Fruit fly (Drosophila melanogaster) whole organism, embryonic: ENCODE results near the gene smid.

ENCODE experiments used
- ATbp ChIP-seq: fragments of 200-800 bp; sonication (Bioruptor generic); optimal IDR thresholded peaks from 2 replicates; lab custom pipeline; 2017; ENCODE audit warnings: missing biosample characterization, mild to moderate bottlenecking, missing genetic modification characterization, missing genetic modification reagents
- CG10321 ChIP-seq: fragments of 200-800 bp; sonication (Bioruptor generic); IDR thresholded peaks from 2 replicates; pipeline ENCODE4 v1.3.6; 2022; ENCODE audit warnings: missing biosample characterization, missing genetic modification characterization
- CG10462 ChIP-seq: fragments of 200-800 bp; sonication (Bioruptor generic); optimal IDR thresholded peaks from 2 replicates; lab custom pipeline; 2016; ENCODE audit warnings: missing biosample characterization, missing genetic modification characterization
- CG12071 ChIP-seq: fragments of 200-800 bp; sonication (Bioruptor generic); optimal IDR thresholded peaks from 3 replicates; lab custom pipeline; 2018; ENCODE audit warnings: missing biosample characterization, mild to moderate bottlenecking, missing genetic modification characterization
- CG14014 ChIP-seq: fragments of 200-800 bp; sonication (Bioruptor generic); IDR thresholded peaks from 2 replicates; pipeline ENCODE4 v1.3.6; 2022; ENCODE audit warnings: missing biosample characterization, missing genetic modification characterization
- CG15073 ChIP-seq: fragments of 200-800 bp; sonication (Bioruptor generic); optimal IDR thresholded peaks from 2 replicates; lab custom pipeline; 2016; ENCODE audit warnings: missing biosample characterization, missing genetic modification characterization
- CG15479 ChIP-seq: fragments of 200-800 bp; sonication (Bioruptor generic); optimal IDR thresholded peaks from 3 replicates; lab custom pipeline; 2019; ENCODE audit warnings: missing biosample characterization, mild to moderate bottlenecking, missing genetic modification characterization, moderate library complexity
- CG15601 ChIP-seq: fragments of 200-800 bp; sonication (Bioruptor generic); optimal IDR thresholded peaks from 3 replicates; lab custom pipeline; 2019; ENCODE audit warnings: missing biosample characterization, mild to moderate bottlenecking, missing genetic modification characterization, moderate library complexity
- CG1832 ChIP-seq: fragments of 200-800 bp; sonication (Bioruptor generic); optimal IDR thresholded peaks from 2 replicates; lab custom pipeline; 2017; ENCODE audit warnings: missing biosample characterization, mild to moderate bottlenecking, missing genetic modification characterization, inconsistent platforms
- CG3726 ChIP-seq: fragments of 200-800 bp; sonication (Bioruptor generic); IDR thresholded peaks from 3 replicates; pipeline ENCODE4, ENCODE4 v1.3.6; 2022; ENCODE audit warnings: missing biosample characterization, missing genetic modification characterization
- CG4730 ChIP-seq: fragments of 200-800 bp; sonication (Bioruptor generic); IDR thresholded peaks from 2 replicates; pipeline ENCODE4 v1.3.6; 2022; ENCODE audit warnings: missing biosample characterization, missing genetic modification characterization
- CG5953 ChIP-seq: fragments of 200-800 bp; sonication (Bioruptor generic); IDR thresholded peaks from 2 replicates; pipeline ENCODE4 v1.3.6; 2022; ENCODE audit warnings: missing biosample characterization, missing genetic modification characterization
- CG6654 ChIP-seq: fragments of 200-800 bp; sonication (Bioruptor generic); optimal IDR thresholded peaks from 2 replicates; lab custom pipeline; 2017; ENCODE audit warnings: missing biosample characterization, mild to moderate bottlenecking, missing genetic modification characterization
- CG6854 ChIP-seq: fragments of 200-800 bp; sonication (Bioruptor generic); optimal IDR thresholded peaks from 3 replicates; lab custom pipeline; 2017; ENCODE audit warnings: missing biosample characterization, mild to moderate bottlenecking, missing genetic modification characterization
- CG9876 ChIP-seq: fragments of 200-800 bp; sonication (Bioruptor generic); optimal IDR thresholded peaks from 2 replicates; lab custom pipeline; 2016; ENCODE audit warnings: missing biosample characterization, missing genetic modification characterization
- D ChIP-seq, 2 experiments: fragments of 200-800 bp in 1 of 2; fragments of >200 bp in 1 of 2; sonication (Bioruptor generic) in 1 of 2; optimal IDR thresholded peaks; 2 replicates in 1 of 2; 3 replicates in 1 of 2; lab custom pipeline; 2017; ENCODE audit warnings: mild to moderate bottlenecking in 1 of 2, missing biosample characterization in 1 of 2, missing genetic modification characterization in 1 of 2, missing genetic modification reagents in 1 of 2
- Gug ChIP-seq: fragments of 200-800 bp; sonication (Bioruptor generic); IDR thresholded peaks from 4 replicates; pipeline ENCODE4 v1.3.6; 2022; ENCODE audit warnings: missing biosample characterization, missing genetic modification characterization
- HLHmδ ChIP-seq: fragments of 200-800 bp; sonication (Bioruptor generic); optimal IDR thresholded peaks from 2 replicates; lab custom pipeline; 2018; ENCODE audit warnings: missing biosample characterization, mild to moderate bottlenecking, missing genetic modification characterization, moderate library complexity
- Lpt ChIP-seq: fragments of >200 bp; optimal IDR thresholded peaks from 2 replicates; lab custom pipeline; 2018; ENCODE audit warnings: missing biosample characterization, missing genetic modification characterization
- Mad ChIP-seq: fragments of 200-800 bp; sonication (Bioruptor generic); optimal IDR thresholded peaks from 2 replicates; lab custom pipeline; 2016; ENCODE audit warnings: missing biosample characterization, missing genetic modification characterization
- Mrtf ChIP-seq: fragments of 200-800 bp; sonication (Bioruptor generic); IDR thresholded peaks from 3 replicates; pipeline ENCODE4 v1.3.6; 2022; ENCODE audit warnings: missing biosample characterization, missing genetic modification characterization
- Pdp1 ChIP-seq, 2 experiments: fragments of 200-800 bp; sonication (Bioruptor generic); optimal IDR thresholded peaks; 3 replicates each; lab custom pipeline; 2016; ENCODE audit warnings: missing biosample characterization in 2 of 2, missing genetic modification characterization in 2 of 2, mild to moderate bottlenecking in 1 of 2, moderate library complexity in 1 of 2
- Poxn ChIP-seq: fragments of 200-800 bp; sonication (Bioruptor generic); IDR thresholded peaks from 2 replicates; pipeline ENCODE4 v1.3.6; 2022; ENCODE audit warnings: missing biosample characterization, missing genetic modification characterization
- Sox102F ChIP-seq: fragments of 200-800 bp; sonication (Bioruptor generic); optimal IDR thresholded peaks from 2 replicates; lab custom pipeline; 2018; ENCODE audit warnings: missing biosample characterization, mild to moderate bottlenecking, missing genetic modification characterization, moderate library complexity
- Sry-δ ChIP-seq: fragments of 200-800 bp; sonication (Bioruptor generic); optimal IDR thresholded peaks from 2 replicates; lab custom pipeline; 2016; ENCODE audit warnings: missing biosample characterization, missing genetic modification characterization
- Taf1 ChIP-seq: fragments of 200-800 bp; sonication (Bioruptor generic); IDR thresholded peaks from 2 replicates; pipeline ENCODE4 v1.3.6; 2022; ENCODE audit warnings: missing biosample characterization, missing genetic modification characterization
- Trl ChIP-seq, 3 experiments: fragments of >200 bp in 2 of 3; fragments of 200-800 bp in 1 of 3; sonication (Bioruptor generic) in 1 of 3; optimal IDR thresholded peaks; 2 replicates in 1 of 3; 3 replicates in 2 of 3; lab custom pipeline; 2016 to 2017; ENCODE audit warnings: missing biosample characterization in 1 of 3, missing genetic modification characterization in 1 of 3
- Xrp1 ChIP-seq: fragments of 200-800 bp; sonication (Bioruptor generic); IDR thresholded peaks from 2 replicates; pipeline ENCODE4 v1.3.6; 2022; ENCODE audit warnings: missing biosample characterization, missing genetic modification characterization
- amos ChIP-seq: fragments of 200-800 bp; sonication (Bioruptor generic); IDR thresholded peaks from 2 replicates; pipeline ENCODE4 v1.3.6; 2022; ENCODE audit warnings: missing biosample characterization, missing genetic modification characterization; ENCODE audit not compliant: partially characterized antibody
- bab2 ChIP-seq: fragments of 200-800 bp; sonication (Bioruptor generic); optimal IDR thresholded peaks from 2 replicates; lab custom pipeline; 2016; ENCODE audit warnings: missing biosample characterization, missing genetic modification characterization
- bowl ChIP-seq: fragments of 200-800 bp; sonication (Bioruptor generic); IDR thresholded peaks from 2 replicates; pipeline ENCODE4 v1.3.6; 2022; ENCODE audit warnings: missing biosample characterization, missing genetic modification characterization
- btn ChIP-seq: fragments of 200-800 bp; sonication (Bioruptor generic); optimal IDR thresholded peaks from 2 replicates; lab custom pipeline; 2016; ENCODE audit warnings: missing biosample characterization, missing genetic modification characterization
- chif ChIP-seq, 2 experiments: fragments of 200-800 bp; sonication (Bioruptor generic); optimal IDR thresholded peaks; 3 replicates each; lab custom pipeline; 2016; ENCODE audit warnings: missing biosample characterization in 2 of 2, missing genetic modification characterization in 2 of 2
- croc ChIP-seq: fragments of 200-800 bp; sonication (Bioruptor generic); conservative IDR thresholded peaks from 3 replicates; pipeline ENCODE4 v1.3.6; 2022; ENCODE audit warnings: missing biosample characterization, missing genetic modification characterization
- crol ChIP-seq: fragments of 200-800 bp; sonication (Bioruptor generic); IDR thresholded peaks from 2 replicates; pipeline ENCODE4 v1.3.6; 2022; ENCODE audit warnings: missing biosample characterization, missing genetic modification characterization
- danr ChIP-seq: fragments of 200-800 bp; sonication (Bioruptor generic); IDR thresholded peaks from 2 replicates; pipeline ENCODE4 v1.3.6; 2022; ENCODE audit warnings: missing biosample characterization, missing genetic modification characterization
- eyg ChIP-seq: fragments of 200-800 bp; sonication (Bioruptor generic); optimal IDR thresholded peaks from 3 replicates; lab custom pipeline; 2016; ENCODE audit warnings: missing biosample characterization, missing genetic modification characterization
- kah ChIP-seq: fragments of 200-800 bp; sonication (Bioruptor generic); optimal IDR thresholded peaks from 2 replicates; lab custom pipeline; 2018; ENCODE audit warnings: missing biosample characterization, mild to moderate bottlenecking, missing genetic modification characterization
- ken ChIP-seq: fragments of 200-800 bp; sonication (Bioruptor generic); IDR thresholded peaks from 3 replicates; pipeline ENCODE4 v1.3.6; 2022; ENCODE audit warnings: missing biosample characterization, missing genetic modification characterization
- onecut ChIP-seq: fragments of 200-800 bp; sonication (Bioruptor generic); IDR thresholded peaks from 2 replicates; pipeline ENCODE4 v1.3.6; 2022; ENCODE audit warnings: missing biosample characterization, missing genetic modification characterization
- pho ChIP-seq: fragments of 200-800 bp; sonication (Bioruptor generic); optimal IDR thresholded peaks from 2 replicates; lab custom pipeline; 2016; ENCODE audit warnings: missing biosample characterization, missing genetic modification characterization
- rib ChIP-seq: fragments of 200-800 bp; sonication (Bioruptor generic); IDR thresholded peaks from 2 replicates; pipeline ENCODE4 v1.3.6; 2022; ENCODE audit warnings: missing biosample characterization, missing genetic modification characterization
- salm ChIP-seq: fragments of 200-800 bp; sonication (Bioruptor generic); optimal IDR thresholded peaks from 2 replicates; lab custom pipeline; 2018; ENCODE audit warnings: missing biosample characterization, mild to moderate bottlenecking, missing genetic modification characterization
- schlank ChIP-seq: fragments of 200-800 bp; sonication (Bioruptor generic); optimal IDR thresholded peaks from 2 replicates; lab custom pipeline; 2018; ENCODE audit warnings: missing biosample characterization, mild to moderate bottlenecking, missing genetic modification characterization
- seq ChIP-seq: fragments of 200-800 bp; sonication (Bioruptor generic); IDR thresholded peaks from 2 replicates; pipeline ENCODE4 v1.3.6; 2022; ENCODE audit warnings: missing biosample characterization, missing genetic modification characterization
- ssp ChIP-seq: fragments of 200-800 bp; sonication (Bioruptor generic); IDR thresholded peaks from 2 replicates; pipeline ENCODE4 v1.3.6; 2022; ENCODE audit warnings: missing biosample characterization, missing genetic modification characterization
- stwl ChIP-seq: fragments of 200-800 bp; sonication (Bioruptor generic); optimal IDR thresholded peaks from 3 replicates; lab custom pipeline; 2018; ENCODE audit warnings: missing biosample characterization, mild to moderate bottlenecking, missing genetic modification characterization, moderate library complexity
- tin ChIP-seq: fragments of 200-800 bp; sonication (Bioruptor generic); optimal IDR thresholded peaks from 3 replicates; lab custom pipeline; 2016; ENCODE audit warnings: missing biosample characterization, missing genetic modification characterization
- vfl ChIP-seq: fragments of 200-800 bp; sonication (Bioruptor generic); optimal IDR thresholded peaks from 2 replicates; lab custom pipeline; 2016; ENCODE audit warnings: missing biosample characterization, missing genetic modification characterization
- zfh2 ChIP-seq: fragments of 200-800 bp; sonication (Bioruptor generic); optimal IDR thresholded peaks from 2 replicates; lab custom pipeline; 2016; ENCODE audit warnings: missing biosample characterization, missing genetic modification characterization

smid gene

dm6 chr3L:7347984-7348631, 33.3 kb upstream of the smid start, which contains the start of the genes Srp19 and qm (continued):
- no peak for TF ChIP-seq Lpt (GFP tag; lab: Kevin White, UChicago)
- peak; percentile 24; the same call in 1 of the 4 replicates for TF ChIP-seq Gug (GFP tag; lab: Robert Waterston, UW)
- 0 out of 3 replicates have a peak, but pooled peaks have one; percentile 58 for TF ChIP-seq ken (GFP tag; lab: Robert Waterston, UW)
- no peak for TF ChIP-seq Sox102F (GFP tag; lab: Kevin White, UChicago)
- TF ChIP-seq ssp (GFP tag; lab: Robert Waterston, UW) = no peak; the same call in none of the 2 replicates
- TF ChIP-seq chif (GFP tag; optimal IDR thresholded peaks at IDR 0.05; lab: Kevin White, UChicago) = peak in 1 of 2 experiments; percentile 57
- TF ChIP-seq Mrtf (GFP tag; lab: Robert Waterston, UW) = no peak
- peak; percentile 20 for TF ChIP-seq stwl
- TF ChIP-seq rib (GFP tag; lab: Robert Waterston, UW) = peak; percentile 29; the same call in 1 of the 2 replicates
- no peak for TF ChIP-seq CG5953 (GFP tag; lab: Robert Waterston, UW)
- no peak for TF ChIP-seq D (optimal IDR thresholded peaks at IDR 0.05; lab: Kevin White, UChicago)
- TF ChIP-seq D (GFP tag; optimal IDR thresholded peaks at IDR 0.05; lab: Kevin White, UChicago) = peak; percentile 26
- TF ChIP-seq Sry-δ (GFP tag; lab: Kevin White, UChicago) = peak; percentile 94
- peak; percentile 46 for TF ChIP-seq CG15601 (tag; lab: Kevin White, UChicago)
- no peak for TF ChIP-seq seq (GFP tag; lab: Robert Waterston, UW)
- TF ChIP-seq CG15479 = no peak
- no peak for TF ChIP-seq bowl
- TF ChIP-seq danr (GFP tag; lab: Robert Waterston, UW) = no peak
- peak; percentile 53 to 62 for TF ChIP-seq Pdp1 (GFP tag; optimal IDR thresholded peaks at IDR 0.05; lab: Kevin White, UChicago)
- TF ChIP-seq kah (GFP tag; lab: Kevin White, UChicago) = peak; percentile 28
- TF ChIP-seq Xrp1 = peak; percentile 44; the same call in 1 of the 2 replicates
- TF ChIP-seq CG4730 (GFP tag; lab: Robert Waterston, UW) = no peak
- peak; percentile 59 for TF ChIP-seq HLHmδ (GFP tag; lab: Kevin White, UChicago)
- TF ChIP-seq tin = peak; percentile 42
- 0 out of 2 replicates have a peak, but pooled peaks have one; percentile 17 for TF ChIP-seq Taf1
- peak; percentile 54 for TF ChIP-seq vfl (GFP tag; lab: Kevin White, UChicago)
- no peak for TF ChIP-seq CG9876 (GFP tag; lab: Kevin White, UChicago)
- TF ChIP-seq CG14014 (GFP tag; lab: Robert Waterston, UW) = peak; percentile 45
- TF ChIP-seq CG10462 = no peak
- TF ChIP-seq btn (GFP tag; lab: Kevin White, UChicago) = no peak
- no peak for TF ChIP-seq CG6654 (GFP tag; lab: Kevin White, UChicago)
- peak; percentile 59 for TF ChIP-seq CG6854
- TF ChIP-seq croc (GFP tag; lab: Robert Waterston, UW) = no peak
- TF ChIP-seq zfh2 (GFP tag; lab: Kevin White, UChicago) = peak; percentile 76
- peak; percentile 44; the same call in 1 of the 2 replicates for TF ChIP-seq onecut (GFP tag; lab: Robert Waterston, UW)
- TF ChIP-seq CG10321 = no peak
- no peak for TF ChIP-seq Mad (GFP tag; lab: Kevin White, UChicago)
- no peak for TF ChIP-seq ATbp
- peak; percentile 99 for TF ChIP-seq crol (GFP tag; lab: Robert Waterston, UW)
- TF ChIP-seq Trl (optimal IDR thresholded peaks at IDR 0.05; lab: Kevin White, UChicago) = no peak
- peak; percentile 70 for TF ChIP-seq Trl (GFP tag; optimal IDR thresholded peaks at IDR 0.05; lab: Kevin White, UChicago)
- no peak for TF ChIP-seq salm (tag; lab: Kevin White, UChicago)
- peak; percentile 77 for TF ChIP-seq amos
- no peak for TF ChIP-seq schlank (tag; lab: Kevin White, UChicago)
- TF ChIP-seq Poxn (GFP tag; lab: Robert Waterston, UW) = no peak
- peak; percentile 69 for TF ChIP-seq pho (GFP tag; lab: Kevin White, UChicago)
- TF ChIP-seq eyg = no peak
- peak; percentile 29 for TF ChIP-seq bab2 (GFP tag; lab: Kevin White, UChicago)
- no peak for TF ChIP-seq CG15073 (GFP tag; lab: Kevin White, UChicago)
- no peak for TF ChIP-seq CG3726 (GFP tag; lab: Robert Waterston, UW)
- TF ChIP-seq CG1832 (GFP tag; lab: Kevin White, UChicago) = no peak
- TF ChIP-seq CG12071 (GFP tag; lab: Kevin White, UChicago) = peak; percentile 55
